Fruit fly (Drosophila melanogaster) whole organism, adult: ENCODE results near the gene CG4066.

Source experiments
- CG12768 ChIP-seq: fragments of 200-800 bp; sonication (Bioruptor generic); optimal IDR thresholded peaks from 2 replicates; lab custom pipeline; 2017; ENCODE audit warnings: missing biosample characterization, missing genetic modification characterization, mild to moderate bottlenecking, moderate library complexity, missing genetic modification reagents
- CG14711 ChIP-seq: fragments of 200-800 bp; sonication (Bioruptor generic); optimal IDR thresholded peaks from 2 replicates; lab custom pipeline; 2018; ENCODE audit warnings: missing biosample characterization, mild to moderate bottlenecking, missing genetic modification characterization, moderate library complexity
- CG7045 ChIP-seq: fragments of 200-800 bp; sonication (Bioruptor generic); optimal IDR thresholded peaks from 2 replicates; lab custom pipeline; 2017; ENCODE audit warnings: missing biosample characterization, mild to moderate bottlenecking, missing genetic modification characterization
- kay ChIP-seq: fragments of 200-800 bp; sonication (Bioruptor generic); peaks from one replicate; lab custom pipeline; 2016; ENCODE audit warnings: missing biosample characterization, missing genetic modification characterization, borderline replicate concordance

- TF ChIP-seq CG12768: no peak
- no peak for TF ChIP-seq CG7045 (GFP tag; lab: Kevin White, UChicago)
- no peak for TF ChIP-seq kay (GFP tag; lab: Kevin White, UChicago)
- no peak for TF ChIP-seq CG14711 (tag; lab: Kevin White, UChicago)
Observed at dm6 chr3R:12301528-12301927, 9.6 kb upstream of the CG4066 start.
